Worm (Caenorhabditis elegans) whole organism, L1 larva: ENCODE results near the gene pigs-1.

Experiments
- Y116A8C.19 ChIP-seq: sonication (generic microtip); optimal IDR thresholded peaks from 2 replicates; lab custom pipeline; 2016; ENCODE audit warnings: missing compliant biosample characterization, missing genetic modification characterization, borderline replicate concordance
- fos-1 ChIP-seq: fragments of 150-350 bp; optimal IDR thresholded peaks from 2 replicates; lab custom pipeline; 2014; ENCODE audit warnings: missing biosample characterization, missing genetic modification characterization
- nhr-77 ChIP-seq: fragments of 150-350 bp; optimal IDR thresholded peaks from 2 replicates; lab custom pipeline; 2014; ENCODE audit warnings: missing biosample characterization, missing genetic modification characterization
- nhr-90 ChIP-seq: sonication (generic microtip); optimal IDR thresholded peaks from 2 replicates; lab custom pipeline; 2016; ENCODE audit warnings: mild to moderate bottlenecking, missing genetic modification characterization, missing compliant biosample characterization; ENCODE audit not compliant: poor library complexity
- snpc-4 ChIP-seq: fragments of 150-350 bp; optimal IDR thresholded peaks from 2 replicates; lab custom pipeline; 2014; ENCODE audit warnings: missing biosample characterization, missing genetic modification characterization
- tbx-2 ChIP-seq: sonication (generic microtip); optimal IDR thresholded peaks from 2 replicates; lab custom pipeline; 2016; ENCODE audit warnings: missing genetic modification characterization, missing compliant biosample characterization
- unc-86 ChIP-seq: sonication (generic microtip); optimal IDR thresholded peaks from 2 replicates; lab custom pipeline; 2016; ENCODE audit warnings: missing genetic modification characterization, missing compliant biosample characterization

ce11 chrIV:10188505-10188904 is 39.7 kb upstream of the pigs-1 start:
- TF ChIP-seq Y116A8C.19 (tag; lab: Kevin White, UChicago) (no peak), unc-86 (no peak), snpc-4 (no peak), fos-1 (no peak), nhr-90 (tag; lab: Kevin White, UChicago) (no peak), nhr-77 (tag; lab: Kevin White, UChicago) (no peak), tbx-2 (tag; lab: Kevin White, UChicago) (no peak)
